Worm (Caenorhabditis elegans): ENCODE results near the gene F53C3.11.

The F53C3.11 gene

ce11 chrII:3931230-3931629, 24.7 kb upstream of the F53C3.11 start:
- TF ChIP-seq nfya-1 (tag; optimal IDR thresholded peaks at IDR 0.05) (peak; percentile 97), tbx-7 (tag; optimal IDR thresholded peaks at IDR 0.05) (no peak), ceh-30 (tag; optimal IDR thresholded peaks at IDR 0.05) (no peak), C38D4.7 (GFP tag; optimal IDR thresholded peaks at IDR 0.05) (no peak), ceh-22 (tag; optimal IDR thresholded peaks at IDR 0.05) (no peak), ceh-31 (tag; optimal IDR thresholded peaks at IDR 0.05) (no peak), K09A11.1 (tag; optimal IDR thresholded peaks at IDR 0.05; ENCODE audit: insufficient read depth) (no peak)

DNA sequence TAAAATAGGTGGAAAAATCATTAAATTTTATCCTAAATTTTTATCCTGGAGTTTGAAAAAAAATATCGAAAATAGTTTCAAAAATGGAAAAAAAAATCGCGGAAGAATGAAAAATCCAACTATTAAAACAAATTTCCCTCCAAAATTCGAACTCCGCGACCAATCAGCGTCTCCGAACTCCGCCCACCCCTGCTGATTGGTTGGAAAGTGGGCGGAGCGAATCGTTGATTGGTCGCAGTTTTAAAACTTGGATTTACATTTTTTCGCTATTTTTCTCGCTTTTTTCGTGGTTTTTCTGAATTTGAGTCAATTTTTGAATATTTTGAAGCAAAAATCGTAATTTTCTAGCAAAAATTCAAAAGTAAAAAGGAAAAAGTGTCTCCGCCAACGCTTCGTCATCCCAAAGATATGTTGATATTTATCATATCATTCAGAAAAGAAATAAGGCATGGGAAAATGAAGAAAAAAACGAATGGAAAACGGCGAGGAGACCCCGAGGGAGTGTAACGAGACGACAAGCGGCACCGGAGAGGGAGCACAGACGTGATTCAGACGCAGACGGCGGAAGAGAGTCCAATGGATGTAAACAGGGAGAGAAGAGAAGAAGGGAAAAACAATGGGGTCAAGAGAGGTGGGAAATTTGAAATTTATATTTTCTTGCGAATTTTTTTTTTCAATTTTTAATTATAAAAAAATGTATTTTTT, 24.1 kb upstream of the F53C3.11 start:
- peak; percentile 99 for TF ChIP-seq nfya-1 (tag; optimal IDR thresholded peaks at IDR 0.05)
- peak; percentile 7 for TF ChIP-seq ceh-18 (tag; optimal IDR thresholded peaks at IDR 0.05)
- TF ChIP-seq ceh-34 (tag; optimal IDR thresholded peaks at IDR 0.05): peak; percentile 12
- no peak for TF ChIP-seq fkh-6 (tag; optimal IDR thresholded peaks at IDR 0.05)
- peak; percentile 32 for TF ChIP-seq ceh-31 (tag; optimal IDR thresholded peaks at IDR 0.05)
- no peak for TF ChIP-seq madf-2 (tag; optimal IDR thresholded peaks at IDR 0.05)
- TF ChIP-seq ceh-19 (GFP tag; optimal IDR thresholded peaks at IDR 0.05): no peak

- TF ChIP-seq nfya-1 (tag; optimal IDR thresholded peaks at IDR 0.05): peak; percentile 9
- TF ChIP-seq madf-2 (tag; optimal IDR thresholded peaks at IDR 0.05): no peak
- TF ChIP-seq dmd-4 (tag; optimal IDR thresholded peaks at IDR 0.05; ENCODE audit: borderline replicate concordance): no peak
- no peak for TF ChIP-seq F13H6.1 (tag; optimal IDR thresholded peaks at IDR 0.05)
- TF ChIP-seq ref-2 (tag; optimal IDR thresholded peaks at IDR 0.05): no peak
Observed at ce11 chrII:3929446-3929845, 22.9 kb upstream of the F53C3.11 start.

DNA sequence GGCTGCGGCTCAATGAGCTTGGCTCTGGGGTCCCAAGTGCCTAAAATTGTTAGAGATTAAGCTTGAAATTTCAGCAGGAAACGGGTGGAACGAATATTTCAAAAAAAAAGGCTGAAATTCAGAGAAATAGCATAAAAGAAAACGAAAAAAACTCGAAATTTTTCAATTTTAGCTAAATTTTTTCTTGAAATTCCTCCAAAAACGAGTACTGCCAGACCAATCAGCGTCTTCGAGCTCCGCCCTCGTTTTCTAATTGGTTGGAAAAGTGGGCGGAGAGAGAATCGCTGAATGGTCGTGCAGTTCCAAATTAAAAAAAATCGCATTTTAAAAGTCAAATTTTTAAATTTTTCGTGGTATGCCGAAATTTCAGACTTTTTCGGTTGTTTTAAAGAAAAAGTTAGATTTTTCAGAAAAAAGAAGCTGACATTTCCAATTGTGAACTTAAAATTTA, 21.5 kb upstream of the F53C3.11 start, which contains the start of gene plpp-1.1:
plpp-1.1 (minus strand) TSS at position 51 of the 451 bp plus-strand sequence.
- TF ChIP-seq tbx-2 (tag; optimal IDR thresholded peaks at IDR 0.05) (no peak), hlh-15 (tag; optimal IDR thresholded peaks at IDR 0.05) (no peak), elt-4 (tag; optimal IDR thresholded peaks at IDR 0.05) (no peak), gmeb-2 (tag; optimal IDR thresholded peaks at IDR 0.05) (no peak), eyg-1 (tag; optimal IDR thresholded peaks at IDR 0.05) (no peak), C08G9.2 (tag; optimal IDR thresholded peaks at IDR 0.05) (no peak), nfya-1 (tag; optimal IDR thresholded peaks at IDR 0.05) (peak; percentile 93)

DNA sequence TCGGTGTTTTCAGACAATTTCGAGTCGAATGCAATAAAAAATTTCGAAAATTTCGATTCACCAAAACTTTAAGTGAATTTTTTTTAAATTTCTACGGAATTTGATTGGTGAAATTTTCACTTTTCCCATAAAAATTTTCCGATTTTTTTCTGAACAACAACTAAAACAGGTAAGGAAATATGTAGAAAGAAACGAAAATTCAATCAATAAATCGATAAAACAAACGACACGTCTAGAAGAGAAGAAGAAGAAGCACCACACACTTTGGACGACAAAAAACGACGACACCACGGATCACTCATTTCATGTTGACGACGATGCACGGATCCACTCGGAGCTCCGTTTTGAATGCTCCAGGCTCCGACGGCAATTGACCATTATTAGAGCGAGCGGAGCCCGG, 16.2 kb upstream of the F53C3.11 start:
- no peak for TF ChIP-seq fkh-6 (tag; optimal IDR thresholded peaks at IDR 0.05)
- no peak for TF ChIP-seq ama-1 (optimal IDR thresholded peaks at IDR 0.05)
- no peak for TF ChIP-seq hlh-30 (tag; optimal IDR thresholded peaks at IDR 0.05; ENCODE audit: insufficient read depth)
- TF ChIP-seq hlh-15 (tag; optimal IDR thresholded peaks at IDR 0.05): no peak
- TF ChIP-seq elt-2 (tag; optimal IDR thresholded peaks at IDR 0.05): no peak
- TF ChIP-seq unc-3 (GFP tag; conservative IDR thresholded peaks at IDR 0.05): no peak
- no peak for TF ChIP-seq unc-3 (tag; optimal IDR thresholded peaks at IDR 0.05)
- no peak for TF ChIP-seq ceh-31 (tag; optimal IDR thresholded peaks at IDR 0.05)
- TF ChIP-seq ceh-45 (GFP tag; IDR thresholded peaks at IDR 0.05): no peak
- TF ChIP-seq ceh-34 (tag; optimal IDR thresholded peaks at IDR 0.05): no peak
- no peak for TF ChIP-seq tbx-7 (tag; optimal IDR thresholded peaks at IDR 0.05)
- no peak for TF ChIP-seq ceh-24 (tag; optimal IDR thresholded peaks at IDR 0.05)

DNA sequence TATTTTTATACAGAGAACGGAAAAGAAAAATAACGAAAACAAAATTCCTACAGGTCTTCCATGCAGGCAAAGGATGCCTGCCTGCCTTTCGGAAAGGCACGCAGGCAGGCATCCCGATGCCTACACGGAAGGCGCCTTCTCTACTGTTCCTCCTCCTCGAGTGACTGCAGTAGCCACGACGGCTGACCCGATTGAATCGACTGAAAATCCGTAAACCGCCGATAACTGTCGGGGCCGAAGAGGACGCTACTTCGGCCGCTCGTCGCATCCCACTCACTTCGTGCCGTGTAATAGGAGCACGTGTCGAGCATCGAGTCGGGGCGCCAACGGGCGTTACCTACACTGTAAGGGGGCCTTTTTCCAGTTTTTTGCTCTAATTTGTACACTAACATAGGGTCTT, 14.1 kb upstream of the F53C3.11 start:
- TF ChIP-seq hlh-15 (tag; optimal IDR thresholded peaks at IDR 0.05) (no peak), hlh-13 (GFP tag; optimal IDR thresholded peaks at IDR 0.05) (no peak), ets-4 (tag; optimal IDR thresholded peaks at IDR 0.05) (no peak), ceh-48 (tag; optimal IDR thresholded peaks at IDR 0.05) (no peak), pros-1 (tag; optimal IDR thresholded peaks at IDR 0.05) (no peak), elt-2 (tag; optimal IDR thresholded peaks at IDR 0.05) (no peak), nhr-232 (tag; optimal IDR thresholded peaks at IDR 0.05) (no peak), ceh-2 (tag; optimal IDR thresholded peaks at IDR 0.05) (no peak), tbx-2 (tag; optimal IDR thresholded peaks at IDR 0.05) (no peak), nfya-1 (tag; optimal IDR thresholded peaks at IDR 0.05) (no peak), pha-2 (tag; optimal IDR thresholded peaks at IDR 0.05) (no peak), fax-1 (tag; optimal IDR thresholded peaks at IDR 0.05) (no peak), tbx-7 (tag; optimal IDR thresholded peaks at IDR 0.05) (no peak), ceh-34 (tag; optimal IDR thresholded peaks at IDR 0.05) (no peak), ztf-16 (tag; optimal IDR thresholded peaks at IDR 0.05) (no peak), dve-1 (tag; optimal IDR thresholded peaks at IDR 0.05) (no peak)

Measured in whole organism, late embryonic.